Worm (Caenorhabditis elegans): Measurements from ENCODE around the gene mab-7.
A peak's percentile ranks its signal among the peaks of the same experiment; 100 is the strongest.

mab-7 gene

ce11 chrX:897948-898347 is at the start of gene mab-7:
Gene mab-7, minus strand, starts transcription at chrX:898048.
- TF ChIP-seq B0310.2 (tag; optimal IDR thresholded peaks at IDR 0.05) = no peak
- no peak for TF ChIP-seq ceh-13 (GFP tag; optimal IDR thresholded peaks at IDR 0.05)
- no peak for TF ChIP-seq F13C5.2 (tag; optimal IDR thresholded peaks at IDR 0.05)
- no peak for TF ChIP-seq ceh-36 (tag; optimal IDR thresholded peaks at IDR 0.05)
- no peak for TF ChIP-seq hmg-4 (GFP tag; optimal IDR thresholded peaks at IDR 0.05)
- no peak for TF ChIP-seq hmbx-1 (tag; optimal IDR thresholded peaks at IDR 0.05)
- no peak for TF ChIP-seq sea-1 (GFP tag; conservative IDR thresholded peaks at IDR 0.05)
- no peak for TF ChIP-seq tra-4 (tag; optimal IDR thresholded peaks at IDR 0.05)
- no peak for TF ChIP-seq ets-7 (tag; optimal IDR thresholded peaks at IDR 0.05)
- TF ChIP-seq aly-1 (tag; optimal IDR thresholded peaks at IDR 0.05) = no peak
- TF ChIP-seq pes-1 (GFP tag; IDR thresholded peaks at IDR 0.05) = no peak
- no peak for TF ChIP-seq flt-1 (GFP tag; IDR thresholded peaks at IDR 0.05)
- no peak for TF ChIP-seq ama-1 (optimal IDR thresholded peaks at IDR 0.05)
- TF ChIP-seq tbx-11 (GFP tag; IDR thresholded peaks at IDR 0.05) = no peak
- TF ChIP-seq scrt-1 (GFP tag; IDR thresholded peaks at IDR 0.05) = no peak

- TF ChIP-seq B0310.2 (tag; optimal IDR thresholded peaks at IDR 0.05) (no peak), ets-7 (tag; optimal IDR thresholded peaks at IDR 0.05) (no peak), ceh-13 (GFP tag; optimal IDR thresholded peaks at IDR 0.05) (no peak)
These were observed 47.8 kb upstream of the mab-7 start for ce11 chrX:945669-946068.

ce11 chrX:943698-944097 is 45.9 kb upstream of the mab-7 start:
- TF ChIP-seq flt-1 (GFP tag; IDR thresholded peaks at IDR 0.05) (0 out of 2 replicates have a peak, but pooled peaks have one; percentile 39), pes-1 (GFP tag; IDR thresholded peaks at IDR 0.05) (peak; percentile 47; the same call in 1 of the 2 replicates)

DNA sequence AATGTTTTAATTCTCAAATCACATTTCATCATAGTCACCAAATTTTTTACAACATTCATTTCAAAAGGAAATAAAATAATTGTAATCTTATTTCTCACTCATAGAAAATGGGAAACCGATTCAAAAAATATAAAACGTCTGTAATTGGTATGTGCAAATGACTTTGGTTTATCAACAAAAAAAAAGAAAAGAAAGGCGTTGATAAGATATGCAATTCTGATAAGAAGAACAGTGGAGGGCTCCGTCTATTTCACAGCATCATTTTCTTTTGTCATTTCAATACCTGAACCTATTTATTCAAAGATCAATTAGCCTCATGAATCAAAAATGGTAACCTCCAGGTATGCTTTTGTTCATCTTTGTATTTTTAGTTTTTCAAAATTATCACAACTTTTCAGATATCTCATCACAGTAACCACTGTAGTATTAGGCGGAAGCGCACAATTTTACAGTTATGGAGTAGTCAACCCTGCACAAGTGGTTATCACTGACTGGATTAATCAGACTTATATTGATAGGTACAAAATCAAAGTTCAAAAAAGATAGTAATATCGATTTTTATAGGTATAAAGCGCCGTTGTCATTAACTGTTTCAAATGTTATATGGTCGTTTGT is 40.5 kb upstream of the mab-7 start, which contains the start of gene F53H8.3:
F53H8.3 (plus strand) TSS at position 275 of the 615 bp plus-strand sequence.
- TF ChIP-seq tra-4 (tag; optimal IDR thresholded peaks at IDR 0.05) (no peak), ama-1 (optimal IDR thresholded peaks at IDR 0.05) (no peak), ceh-36 (tag; optimal IDR thresholded peaks at IDR 0.05) (no peak), ceh-13 (GFP tag; optimal IDR thresholded peaks at IDR 0.05) (no peak), sea-1 (GFP tag; conservative IDR thresholded peaks at IDR 0.05) (no peak), tbx-11 (GFP tag; IDR thresholded peaks at IDR 0.05) (no peak), scrt-1 (GFP tag; IDR thresholded peaks at IDR 0.05) (no peak), hmg-4 (GFP tag; optimal IDR thresholded peaks at IDR 0.05) (no peak), tbx-37 (GFP tag; conservative IDR thresholded peaks at IDR 0.05) (no peak), flt-1 (GFP tag; IDR thresholded peaks at IDR 0.05) (no peak), hnd-1 (tag; optimal IDR thresholded peaks at IDR 0.05) (no peak), B0310.2 (tag; optimal IDR thresholded peaks at IDR 0.05) (no peak), ets-7 (tag; optimal IDR thresholded peaks at IDR 0.05) (no peak)

ce11 chrX:936013-936412 is 38.2 kb upstream of the mab-7 start:
- no peak for TF ChIP-seq flt-1 (GFP tag; IDR thresholded peaks at IDR 0.05)
- TF ChIP-seq sea-1 (GFP tag; conservative IDR thresholded peaks at IDR 0.05) = no peak
- no peak for TF ChIP-seq ceh-13 (GFP tag; optimal IDR thresholded peaks at IDR 0.05)
- no peak for TF ChIP-seq aly-1 (tag; optimal IDR thresholded peaks at IDR 0.05)

DNA sequence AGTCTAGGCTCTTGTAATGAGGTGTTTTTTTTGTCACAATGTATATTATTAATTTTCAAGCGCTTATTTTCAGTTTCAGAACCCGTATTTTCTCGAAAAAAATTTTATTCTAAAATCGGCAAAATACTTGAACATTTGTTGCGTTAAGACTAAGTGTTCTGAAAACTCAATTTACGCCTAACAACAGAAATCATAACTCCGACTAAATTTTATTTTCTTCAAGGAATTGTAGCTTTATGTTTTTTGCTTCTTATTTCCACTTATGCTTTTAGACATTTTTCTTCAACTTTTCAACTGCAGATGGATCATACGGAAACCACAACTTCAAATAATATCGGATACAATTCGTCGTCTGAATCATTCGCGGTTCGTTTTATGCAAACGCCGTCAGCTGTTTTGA is 35.7 kb upstream of the mab-7 start, which contains the start of gene F35H12.1:
F35H12.1 (plus strand) TSS at position 301 of the 400 bp plus-strand sequence.
- TF ChIP-seq ceh-36 (tag; optimal IDR thresholded peaks at IDR 0.05) = no peak
- no peak for TF ChIP-seq hmg-4 (GFP tag; optimal IDR thresholded peaks at IDR 0.05)
- TF ChIP-seq hmbx-1 (tag; optimal IDR thresholded peaks at IDR 0.05) = no peak
- no peak for TF ChIP-seq pes-1 (GFP tag; IDR thresholded peaks at IDR 0.05)
- TF ChIP-seq aly-1 (tag; optimal IDR thresholded peaks at IDR 0.05) = no peak
- no peak for TF ChIP-seq flt-1 (GFP tag; IDR thresholded peaks at IDR 0.05)
- TF ChIP-seq ets-7 (tag; optimal IDR thresholded peaks at IDR 0.05) = no peak
- no peak for TF ChIP-seq hnd-1 (tag; optimal IDR thresholded peaks at IDR 0.05)

DNA sequence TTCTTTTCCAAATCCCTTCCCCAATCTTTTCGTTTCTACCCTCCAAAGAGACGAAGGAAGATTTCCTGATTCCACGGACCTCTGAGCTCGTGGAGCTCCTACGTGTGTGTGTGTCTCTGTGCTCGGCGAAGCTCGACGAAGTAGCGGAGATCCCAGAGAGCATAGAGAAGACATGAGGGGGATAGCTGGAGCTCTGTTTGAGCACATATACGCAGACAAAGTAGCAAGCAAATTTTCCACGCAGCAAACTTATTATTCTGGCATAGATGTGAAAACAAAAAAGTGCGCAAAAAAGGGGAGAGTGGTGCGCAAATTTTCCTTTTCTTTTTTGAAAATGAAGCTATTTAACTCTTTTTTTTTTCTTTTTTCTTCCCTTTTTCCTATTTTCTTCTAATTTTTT is 35.0 kb upstream of the mab-7 start:
- TF ChIP-seq flt-1 (GFP tag; IDR thresholded peaks at IDR 0.05) (no peak), hmg-4 (GFP tag; optimal IDR thresholded peaks at IDR 0.05) (no peak), ets-7 (tag; optimal IDR thresholded peaks at IDR 0.05) (no peak), B0310.2 (tag; optimal IDR thresholded peaks at IDR 0.05) (no peak), tbx-11 (GFP tag; IDR thresholded peaks at IDR 0.05) (no peak), hmbx-1 (tag; optimal IDR thresholded peaks at IDR 0.05) (no peak), F13C5.2 (tag; optimal IDR thresholded peaks at IDR 0.05) (peak; percentile 21)

- TF ChIP-seq pes-1 (GFP tag; IDR thresholded peaks at IDR 0.05) = no peak
- no peak for TF ChIP-seq tra-4 (tag; optimal IDR thresholded peaks at IDR 0.05)
- TF ChIP-seq tbx-11 (GFP tag; IDR thresholded peaks at IDR 0.05) = no peak
- TF ChIP-seq flt-1 (GFP tag; IDR thresholded peaks at IDR 0.05) = no peak
- TF ChIP-seq ceh-36 (tag; optimal IDR thresholded peaks at IDR 0.05) = no peak
- no peak for TF ChIP-seq ets-7 (tag; optimal IDR thresholded peaks at IDR 0.05)
- TF ChIP-seq hmbx-1 (tag; optimal IDR thresholded peaks at IDR 0.05) = no peak
- TF ChIP-seq ama-1 (optimal IDR thresholded peaks at IDR 0.05) = no peak
- TF ChIP-seq hmg-4 (GFP tag; optimal IDR thresholded peaks at IDR 0.05) = no peak
- no peak for TF ChIP-seq ceh-13 (GFP tag; optimal IDR thresholded peaks at IDR 0.05)
These were observed 29.8 kb upstream of the mab-7 start for ce11 chrX:927632-928031.

DNA sequence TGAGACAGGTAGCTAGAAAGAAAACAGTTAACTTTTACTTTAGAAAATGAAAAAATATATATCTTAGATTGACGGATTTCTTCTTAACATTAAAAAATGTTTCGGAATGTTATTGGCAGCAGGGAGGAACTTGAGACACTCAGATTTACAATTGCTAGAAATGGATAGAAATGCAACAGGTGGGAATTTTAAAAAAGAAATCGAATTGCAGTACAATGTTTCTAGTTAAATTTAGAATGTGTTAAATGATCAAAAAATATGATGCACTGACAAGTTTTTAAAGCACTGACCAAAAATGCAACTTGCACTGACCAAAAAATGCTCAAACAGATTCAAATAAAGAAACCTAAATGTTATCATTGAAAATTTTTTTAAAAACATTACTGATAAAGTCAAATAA is 28.3 kb upstream of the mab-7 start:
- TF ChIP-seq tbx-37 (GFP tag; conservative IDR thresholded peaks at IDR 0.05) = no peak
- TF ChIP-seq ceh-13 (GFP tag; optimal IDR thresholded peaks at IDR 0.05) = no peak
- TF ChIP-seq scrt-1 (GFP tag; IDR thresholded peaks at IDR 0.05) = no peak

Data from whole organism, early embryonic.